Fruit fly (Drosophila melanogaster) whole organism, wandering third instar larva: ENCODE data around the gene Prp5.
A peak's percentile ranks its signal among the peaks of the same experiment; 100 is the strongest.

Source experiments
- CrebA ChIP-seq: fragments of 200-800 bp; sonication (Bioruptor generic); optimal IDR thresholded peaks from 2 replicates; lab custom pipeline; 2016; ENCODE audit warnings: missing biosample characterization, mild to moderate bottlenecking, missing genetic modification characterization, borderline replicate concordance
- Mio ChIP-seq: sonication (Bioruptor generic); optimal IDR thresholded peaks from 2 replicates; lab custom pipeline; 2016; ENCODE audit warnings: missing biosample characterization, missing genetic modification characterization
- br ChIP-seq: fragments of 200-800 bp; sonication (Bioruptor generic); optimal IDR thresholded peaks from 2 replicates; lab custom pipeline; 2016; ENCODE audit warnings: missing biosample characterization, missing genetic modification characterization
- fru ChIP-seq: fragments of 200-800 bp; sonication (Bioruptor generic); optimal IDR thresholded peaks from 3 replicates; lab custom pipeline; 2016; ENCODE audit warnings: missing biosample characterization, mild to moderate bottlenecking, missing genetic modification characterization
- jim ChIP-seq: fragments of 175-275, 200-325 bp; sonication (Bioruptor generic); optimal IDR thresholded peaks from 2 replicates; lab custom pipeline; 2016; ENCODE audit warnings: missing biosample characterization, mild to moderate bottlenecking, missing genetic modification characterization
- usp ChIP-seq: fragments of >200 bp; optimal IDR thresholded peaks from 2 replicates; lab custom pipeline; 2017; ENCODE audit warnings: missing biosample characterization, missing genetic modification characterization

- TF ChIP-seq jim (no peak), usp (no peak), Mio (GFP tag; lab: Kevin White, UChicago) (no peak), CrebA (GFP tag; lab: Kevin White, UChicago) (no peak), br (GFP tag; lab: Kevin White, UChicago) (peak; percentile 50), fru (GFP tag; lab: Kevin White, UChicago) (peak; percentile 77)
Observed at dm6 chrX:15298298-15299069, 46.5 kb upstream of the Prp5 start.
